Fruit fly (Drosophila melanogaster): ENCODE data around the gene Ncoa6.

Ncoa6 gene

dm6 chr2L:5277262-5278008, 49.0 kb downstream of the Ncoa6 start:
- TF ChIP-seq Lhr (GFP tag; optimal IDR thresholded peaks at IDR 0.05) (no peak), cad (GFP tag; optimal IDR thresholded peaks at IDR 0.05) (peak; percentile 92), grn (GFP tag; optimal IDR thresholded peaks at IDR 0.05) (peak; percentile 6), tll (GFP tag; optimal IDR thresholded peaks at IDR 0.05) (peak in 1 of 2 experiments; percentile 52), amos (GFP tag; IDR thresholded peaks at IDR 0.05; ENCODE audit: partially characterized antibody) (peak; percentile 8; the same call in 1 of the 2 replicates), HLHmδ (GFP tag; optimal IDR thresholded peaks at IDR 0.05) (no peak), zen (tag; optimal IDR thresholded peaks at IDR 0.05) (peak; percentile 51), CG10366 (GFP tag; IDR thresholded peaks at IDR 0.05) (no peak), CG15479 (GFP tag; optimal IDR thresholded peaks at IDR 0.05) (peak; percentile 90), exex (tag; optimal IDR thresholded peaks at IDR 0.05) (peak; percentile 96), mirr (GFP tag; optimal IDR thresholded peaks at IDR 0.05) (peak; percentile 9)

dm6 chr2L:5271081-5271480, 55.4 kb downstream of the Ncoa6 start, which contains the start of gene tkv:
TSS of gene tkv (minus strand) at chr2L:5271384.
- no peak for TF ChIP-seq onecut (GFP tag; IDR thresholded peaks at IDR 0.05)
- TF ChIP-seq fu2 (GFP tag; optimal IDR thresholded peaks at IDR 0.05), result no peak
- TF ChIP-seq slbo (GFP tag; IDR thresholded peaks at IDR 0.05), result no peak
- TF ChIP-seq C15 (GFP tag; IDR thresholded peaks at IDR 0.05), result no peak
- no peak for TF ChIP-seq CG12299 (tag; optimal IDR thresholded peaks at IDR 0.05)
- TF ChIP-seq CG7372 (GFP tag; IDR thresholded peaks at IDR 0.05), result no peak
- no peak for TF ChIP-seq Hr39 (optimal IDR thresholded peaks at IDR 0.05)
- TF ChIP-seq unpg (GFP tag; optimal IDR thresholded peaks at IDR 0.05), result no peak
- no peak for TF ChIP-seq stc (GFP tag; IDR thresholded peaks at IDR 0.05)
- no peak for TF ChIP-seq CG16863 (GFP tag; optimal IDR thresholded peaks at IDR 0.05)
- TF ChIP-seq ap (GFP tag; IDR thresholded peaks at IDR 0.05), result no peak
- TF ChIP-seq twi (tag; optimal IDR thresholded peaks at IDR 0.05), result no peak
- no peak for TF ChIP-seq ftz-f1 (GFP tag; optimal IDR thresholded peaks at IDR 0.05)
- TF ChIP-seq bowl (GFP tag; IDR thresholded peaks at IDR 0.05), result no peak
- TF ChIP-seq chinmo (GFP tag; IDR thresholded peaks at IDR 0.05; ENCODE audit: partially characterized antibody), result peak; percentile 95
- TF ChIP-seq CG30403 (GFP tag; optimal IDR thresholded peaks at IDR 0.05), result no peak
- no peak for TF ChIP-seq CG1602 (GFP tag; optimal IDR thresholded peaks at IDR 0.05)
- no peak for TF ChIP-seq CG14710 (tag; optimal IDR thresholded peaks at IDR 0.05)
- no peak for TF ChIP-seq Sox102F (GFP tag; optimal IDR thresholded peaks at IDR 0.05)
- no peak for TF ChIP-seq ttk (GFP tag; IDR thresholded peaks at IDR 0.05)
- TF ChIP-seq CG13894 (tag; optimal IDR thresholded peaks at IDR 0.05), result no peak
- TF ChIP-seq HLH4C (GFP tag; IDR thresholded peaks at IDR 0.05; ENCODE audit: partially characterized antibody), result peak; percentile 63
- no peak for TF ChIP-seq pfk (GFP tag; optimal IDR thresholded peaks at IDR 0.05)
- no peak for TF ChIP-seq ken (GFP tag; IDR thresholded peaks at IDR 0.05)
- TF ChIP-seq CG13287 (GFP tag; IDR thresholded peaks at IDR 0.05; ENCODE audit: partially characterized antibody), result peak; percentile 85
- no peak for TF ChIP-seq pita (GFP tag; optimal IDR thresholded peaks at IDR 0.05)
- no peak for TF ChIP-seq btn (GFP tag; optimal IDR thresholded peaks at IDR 0.05)
- TF ChIP-seq CG4282 (GFP tag; optimal IDR thresholded peaks at IDR 0.05), result no peak
- no peak for TF ChIP-seq CG34376 (GFP tag; optimal IDR thresholded peaks at IDR 0.05)
- no peak for TF ChIP-seq Ada2b (GFP tag; IDR thresholded peaks at IDR 0.05)
- TF ChIP-seq Aef1 (GFP tag; IDR thresholded peaks at IDR 0.05), result no peak
- TF ChIP-seq CG12104 (GFP tag; optimal IDR thresholded peaks at IDR 0.05), result no peak
- no peak for TF ChIP-seq CG14441 (GFP tag; IDR thresholded peaks at IDR 0.05)
- TF ChIP-seq CG4617 (GFP tag; optimal IDR thresholded peaks at IDR 0.05; ENCODE audit: borderline replicate concordance), result peak; percentile 23
- no peak for TF ChIP-seq scrt (GFP tag; optimal IDR thresholded peaks at IDR 0.05)
- TF ChIP-seq esg (GFP tag; conservative IDR thresholded peaks at IDR 0.05), result no peak
- TF ChIP-seq unc-4 (GFP tag; IDR thresholded peaks at IDR 0.05; ENCODE audit: partially characterized antibody), result peak; percentile 82
- no peak for TF ChIP-seq usp (GFP tag; optimal IDR thresholded peaks at IDR 0.05)

Data from whole organism, embryonic.